Fruit fly (Drosophila melanogaster) whole organism, pupa: ENCODE measurements around the gene Nf1.

Source experiments
- CG15710 ChIP-seq: fragments of 200-800 bp; sonication (Bioruptor generic); optimal IDR thresholded peaks from 2 replicates; lab custom pipeline; 2018; ENCODE audit warnings: missing biosample characterization, mild to moderate bottlenecking, missing genetic modification characterization, moderate library complexity
- CG34367 ChIP-seq: fragments of 200-800 bp; sonication (Bioruptor generic); optimal IDR thresholded peaks from 2 replicates; lab custom pipeline; 2018; ENCODE audit warnings: missing biosample characterization, mild to moderate bottlenecking, missing genetic modification characterization
- CG8301 ChIP-seq: fragments of 200-800 bp; sonication (Bioruptor generic); optimal IDR thresholded peaks from 2 replicates; lab custom pipeline; 2018; ENCODE audit warnings: missing biosample characterization, mild to moderate bottlenecking, missing genetic modification characterization

DNA sequence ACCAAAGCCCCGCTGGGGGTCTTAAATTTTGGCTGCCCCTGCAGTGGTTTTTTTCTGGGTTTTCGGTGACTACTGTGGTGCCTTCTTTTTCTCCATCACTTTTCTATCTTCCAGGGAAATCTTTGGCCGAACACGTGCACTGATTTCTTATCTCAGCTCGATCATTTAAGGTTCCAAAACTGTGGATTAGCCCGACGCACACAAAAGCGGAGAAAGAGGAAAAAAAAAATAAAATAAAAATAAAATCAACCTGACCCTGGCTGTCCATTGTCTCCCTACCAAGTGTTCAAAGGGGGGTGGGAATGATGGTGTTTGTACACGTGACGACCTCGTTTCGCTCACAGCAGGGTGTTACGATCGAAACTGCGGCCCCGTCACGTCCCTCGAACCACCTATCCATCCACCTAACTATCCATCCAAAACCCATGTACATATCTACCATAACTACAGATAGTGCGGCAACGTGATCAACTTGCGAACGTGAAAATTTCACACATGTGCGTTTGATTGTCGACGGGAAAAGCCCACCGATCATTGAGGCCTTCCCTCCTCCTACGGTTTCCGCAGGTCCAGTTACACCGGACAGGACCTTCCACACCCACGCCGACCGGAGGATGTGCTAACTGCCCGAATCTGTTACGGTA lies 43.9 kb downstream of the Nf1 start:
- TF ChIP-seq CG15710 (tag; lab: Kevin White, UChicago) (no peak), CG34367 (tag; lab: Kevin White, UChicago) (no peak), CG8301 (tag; lab: Kevin White, UChicago) (no peak)
